Fruit fly (Drosophila melanogaster) whole organism, prepupa: Measurements from ENCODE around the gene Gcn5.

Experiments
- CG10631 ChIP-seq: fragments of 200-800 bp; sonication (Bioruptor generic); optimal IDR thresholded peaks from 2 replicates; lab custom pipeline; 2016; ENCODE audit warnings: missing biosample characterization, missing genetic modification characterization
- CG11762 ChIP-seq: fragments of 200-800 bp; sonication (Bioruptor generic); optimal IDR thresholded peaks from 3 replicates; lab custom pipeline; 2016; ENCODE audit warnings: missing biosample characterization, missing genetic modification characterization; ENCODE audit not compliant: insufficient read depth
- CG32006 ChIP-seq: fragments of 200-800 bp; sonication (Bioruptor generic); optimal IDR thresholded peaks from 3 replicates; lab custom pipeline; 2017; ENCODE audit warnings: missing biosample characterization, mild to moderate bottlenecking, missing genetic modification characterization
- CG34406 ChIP-seq: fragments of 200-800 bp; sonication (Bioruptor generic); optimal IDR thresholded peaks from 3 replicates; lab custom pipeline; 2016; ENCODE audit warnings: missing biosample characterization, missing genetic modification characterization
- CG8319 ChIP-seq: fragments of 200-800 bp; sonication (Bioruptor generic); optimal IDR thresholded peaks from 3 replicates; lab custom pipeline; 2016; ENCODE audit warnings: missing biosample characterization, missing genetic modification characterization
- Eip78C ChIP-seq: fragments of 200-800 bp; sonication (Bioruptor generic); peaks from one replicate; lab custom pipeline; 2016; ENCODE audit warnings: missing biosample characterization, missing genetic modification characterization
- Ets96B ChIP-seq: fragments of 200-800 bp; optimal IDR thresholded peaks from 2 replicates; lab custom pipeline; 2019; ENCODE audit warnings: missing biosample characterization, mild to moderate bottlenecking, missing genetic modification characterization, moderate library complexity
- Gug ChIP-seq: fragments of 200-800 bp; sonication (Bioruptor generic); IDR thresholded peaks from 2 replicates; pipeline ENCODE4 v1.3.6; 2022; ENCODE audit warnings: missing biosample characterization, missing genetic modification characterization
- Hr39 ChIP-seq: fragments of 200-800 bp; sonication (Bioruptor generic); optimal IDR thresholded peaks from 2 replicates; lab custom pipeline; 2016; ENCODE audit warnings: missing biosample characterization, missing genetic modification characterization
- Met ChIP-seq: fragments of 200-800 bp; sonication (Bioruptor generic); optimal IDR thresholded peaks from 3 replicates; lab custom pipeline; 2016; ENCODE audit warnings: missing biosample characterization, missing genetic modification characterization
- Sox15 ChIP-seq: fragments of 200-800 bp; sonication (Bioruptor generic); optimal IDR thresholded peaks from 3 replicates; lab custom pipeline; 2016; ENCODE audit warnings: missing biosample characterization, missing genetic modification characterization
- dac ChIP-seq: fragments of 200-800 bp; sonication (Bioruptor generic); optimal IDR thresholded peaks from 2 replicates; lab custom pipeline; 2017; ENCODE audit warnings: missing biosample characterization, mild to moderate bottlenecking, missing genetic modification characterization
- fd85E ChIP-seq: fragments of 200-800 bp; sonication (Bioruptor generic); optimal IDR thresholded peaks from 3 replicates; lab custom pipeline; 2016; ENCODE audit warnings: missing biosample characterization, missing genetic modification characterization
- svp ChIP-seq: fragments of 200-800 bp; sonication (Bioruptor generic); peaks from one replicate; lab custom pipeline; 2016; ENCODE audit warnings: missing biosample characterization, missing genetic modification characterization

DNA sequence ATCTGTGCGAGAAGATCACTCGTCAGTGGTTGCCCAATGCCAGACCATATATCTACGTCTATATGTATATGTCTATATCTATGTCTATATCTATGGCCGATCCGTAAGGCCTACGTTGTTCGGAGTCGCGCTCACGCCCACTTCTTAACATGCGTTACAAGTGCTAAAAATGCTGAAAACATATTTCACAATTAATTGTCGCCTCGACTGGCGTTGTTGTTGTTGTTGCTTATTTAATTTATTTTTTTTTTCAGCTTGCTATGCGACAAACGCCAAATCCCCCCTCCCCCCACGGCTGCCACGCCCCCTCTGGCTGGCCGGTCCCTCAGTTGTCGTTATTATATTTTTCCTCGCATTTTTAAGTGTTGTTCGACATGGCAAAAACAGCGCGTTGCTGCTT is 40.5 kb upstream of the Gcn5 start:
- TF ChIP-seq fd85E (no peak), CG32006 (GFP tag; lab: Kevin White, UChicago) (no peak), Sox15 (no peak), svp (GFP tag; lab: Kevin White, UChicago) (no peak), CG10631 (GFP tag; lab: Kevin White, UChicago) (no peak), CG34406 (no peak), Gug (no peak), Eip78C (GFP tag; lab: Kevin White, UChicago) (no peak), dac (GFP tag; lab: Kevin White, UChicago) (no peak), Met (GFP tag; lab: Kevin White, UChicago) (no peak), CG11762 (GFP tag; lab: Kevin White, UChicago) (no peak), Hr39 (GFP tag; lab: Kevin White, UChicago) (no peak), CG8319 (GFP tag; lab: Kevin White, UChicago) (no peak), Ets96B (no peak)
